Worm (Caenorhabditis elegans) whole organism, L3 larva: ENCODE data around the gene F54F7.8.

Experiments
- egl-27 ChIP-seq: sonication (generic microtip); optimal IDR thresholded peaks from 4 replicates; lab custom pipeline; 2017; ENCODE audit warnings: missing biosample characterization, missing genetic modification reagents, missing genetic modification characterization
- elt-1 ChIP-seq: fragments of 150-350 bp; optimal IDR thresholded peaks from 2 replicates; lab custom pipeline; 2014; ENCODE audit warnings: missing biosample characterization, missing genetic modification characterization
- fos-1 ChIP-seq: fragments of 150-350 bp; optimal IDR thresholded peaks from 2 replicates; lab custom pipeline; 2014; ENCODE audit warnings: missing biosample characterization, missing genetic modification characterization
- nhr-237 ChIP-seq: fragments of 150-350 bp; optimal IDR thresholded peaks from 2 replicates; lab custom pipeline; 2014; ENCODE audit warnings: missing biosample characterization, missing genetic modification characterization

DNA sequence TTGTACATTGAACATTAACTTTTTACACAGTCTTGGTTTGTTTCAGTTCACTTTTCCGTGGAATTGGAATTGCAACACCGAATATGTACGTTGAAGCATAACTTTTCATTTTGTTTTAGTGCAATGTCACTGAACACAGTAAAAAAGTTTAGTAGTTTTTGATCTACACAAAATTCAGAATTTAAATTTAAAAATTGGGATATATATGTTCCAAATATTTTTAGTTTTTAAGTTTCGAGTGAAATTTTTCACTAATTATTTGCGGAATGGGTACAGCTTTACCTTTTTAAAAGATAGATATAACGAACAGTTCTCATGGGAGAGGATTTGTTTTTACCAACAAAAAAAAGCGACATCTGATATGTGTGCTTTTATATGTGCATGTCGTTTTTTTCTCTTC, 38.0 kb downstream of the F54F7.8 start:
- TF ChIP-seq elt-1 (tag; lab: Kevin White, UChicago) (no peak), fos-1 (tag; lab: Kevin White, UChicago) (no peak), egl-27 (tag; lab: Kevin White, UChicago) (no peak), nhr-237 (tag; lab: Kevin White, UChicago) (no peak)
